Fruit fly (Drosophila melanogaster): ENCODE results near the gene CG31051.

The CG31051 gene

dm6 chr3R:28520401-28520800, at the start of gene CG31051:
TSS of gene CG31051 (minus strand) at chr3R:28520515.
- TF ChIP-seq rn (GFP tag; IDR thresholded peaks at IDR 0.05), result no peak
- TF ChIP-seq CG15710 (tag; optimal IDR thresholded peaks at IDR 0.05), result no peak
- TF ChIP-seq CG14655 (GFP tag; optimal IDR thresholded peaks at IDR 0.05), result no peak
- TF ChIP-seq CG10348 (GFP tag; IDR thresholded peaks at IDR 0.05), result no peak
- no peak for TF ChIP-seq CG13204 (GFP tag; optimal IDR thresholded peaks at IDR 0.05)
- no peak for TF ChIP-seq CG8159 (tag; optimal IDR thresholded peaks at IDR 0.05)
- no peak for TF ChIP-seq Ets98B (GFP tag; IDR thresholded peaks at IDR 0.05)
- no peak for TF ChIP-seq CG32121 (GFP tag; IDR thresholded peaks at IDR 0.05)
- no peak for TF ChIP-seq gl (tag; optimal IDR thresholded peaks at IDR 0.05)
- no peak for TF ChIP-seq fd96Ca (GFP tag; IDR thresholded peaks at IDR 0.05)
- TF ChIP-seq D1 (tag; optimal IDR thresholded peaks at IDR 0.05), result no peak
- no peak for TF ChIP-seq EcR (GFP tag; optimal IDR thresholded peaks at IDR 0.05)
- no peak for TF ChIP-seq CG17806 (tag; optimal IDR thresholded peaks at IDR 0.05)
- TF ChIP-seq Snoo (tag; optimal IDR thresholded peaks at IDR 0.05), result no peak

- TF ChIP-seq CG14655 (GFP tag; optimal IDR thresholded peaks at IDR 0.05) (peak; percentile 9), CG34367 (tag; optimal IDR thresholded peaks at IDR 0.05) (no peak), Pif1B (GFP tag; optimal IDR thresholded peaks at IDR 0.05) (peak; percentile 24)
Measured at dm6 chr3R:28569529-28570175, 49.3 kb upstream of the CG31051 start.

- no peak for TF ChIP-seq CG34367 (tag; optimal IDR thresholded peaks at IDR 0.05)
- TF ChIP-seq Pif1B (GFP tag; optimal IDR thresholded peaks at IDR 0.05), result no peak
- no peak for TF ChIP-seq D1 (tag; optimal IDR thresholded peaks at IDR 0.05)
- no peak for TF ChIP-seq rn (GFP tag; IDR thresholded peaks at IDR 0.05)
- no peak for TF ChIP-seq CG15710 (tag; optimal IDR thresholded peaks at IDR 0.05)
- TF ChIP-seq CG8159 (tag; optimal IDR thresholded peaks at IDR 0.05), result no peak
- TF ChIP-seq CG12605 (GFP tag; IDR thresholded peaks at IDR 0.05), result no peak
- TF ChIP-seq Snoo (tag; optimal IDR thresholded peaks at IDR 0.05), result no peak
- TF ChIP-seq fd96Ca (GFP tag; IDR thresholded peaks at IDR 0.05), result no peak
Measured at dm6 chr3R:28568095-28568750, 47.9 kb upstream of the CG31051 start.

- TF ChIP-seq EcR (GFP tag; optimal IDR thresholded peaks at IDR 0.05) (no peak), rn (GFP tag; IDR thresholded peaks at IDR 0.05) (no peak), CG10348 (GFP tag; IDR thresholded peaks at IDR 0.05) (no peak), CG13204 (GFP tag; optimal IDR thresholded peaks at IDR 0.05) (no peak), Pif1A (GFP tag; optimal IDR thresholded peaks at IDR 0.05) (no peak), fd96Ca (GFP tag; IDR thresholded peaks at IDR 0.05) (no peak), Snoo (tag; optimal IDR thresholded peaks at IDR 0.05) (no peak), CG17806 (tag; optimal IDR thresholded peaks at IDR 0.05) (no peak)
Measured at dm6 chr3R:28563531-28563930, 43.2 kb upstream of the CG31051 start.

dm6 chr3R:28562654-28563198, 42.4 kb upstream of the CG31051 start:
- TF ChIP-seq CG14655 (GFP tag; optimal IDR thresholded peaks at IDR 0.05) (peak; percentile 14), D1 (tag; optimal IDR thresholded peaks at IDR 0.05) (no peak), CG32121 (GFP tag; IDR thresholded peaks at IDR 0.05) (no peak), Pif1B (GFP tag; optimal IDR thresholded peaks at IDR 0.05) (peak; percentile 3)

dm6 chr3R:28561320-28561831, 41.1 kb upstream of the CG31051 start:
- no peak for TF ChIP-seq CG32121 (GFP tag; IDR thresholded peaks at IDR 0.05)
- TF ChIP-seq CG8159 (tag; optimal IDR thresholded peaks at IDR 0.05), result no peak
- TF ChIP-seq fd96Ca (GFP tag; IDR thresholded peaks at IDR 0.05), result no peak
- no peak for TF ChIP-seq CG8301 (tag; optimal IDR thresholded peaks at IDR 0.05)
- no peak for TF ChIP-seq CG9948 (tag; optimal IDR thresholded peaks at IDR 0.05)
- no peak for TF ChIP-seq D1 (tag; optimal IDR thresholded peaks at IDR 0.05)
- TF ChIP-seq CG14655 (GFP tag; optimal IDR thresholded peaks at IDR 0.05), result no peak
- no peak for TF ChIP-seq gl (tag; optimal IDR thresholded peaks at IDR 0.05)
- no peak for TF ChIP-seq CG34367 (tag; optimal IDR thresholded peaks at IDR 0.05)
- no peak for TF ChIP-seq CG17806 (tag; optimal IDR thresholded peaks at IDR 0.05)
- no peak for TF ChIP-seq Ets98B (GFP tag; IDR thresholded peaks at IDR 0.05)
- no peak for TF ChIP-seq Snoo (tag; optimal IDR thresholded peaks at IDR 0.05)
- no peak for TF ChIP-seq Pif1B (GFP tag; optimal IDR thresholded peaks at IDR 0.05)

dm6 chr3R:28558801-28559200, 38.5 kb upstream of the CG31051 start:
- no peak for TF ChIP-seq CG8301 (tag; optimal IDR thresholded peaks at IDR 0.05)
- TF ChIP-seq Snoo (tag; optimal IDR thresholded peaks at IDR 0.05), result peak; percentile 7

Data from whole organism, pupa.